Worm (Caenorhabditis elegans) whole organism, L3 larva: ENCODE results near the gene T01G5.6.

Source experiments
- ZK546.5 ChIP-seq: sonication (generic microtip); optimal IDR thresholded peaks from 2 replicates; lab custom pipeline; 2017; ENCODE audit warnings: missing biosample characterization, missing genetic modification characterization
- ama-1 ChIP-seq: fragments of 150-350 bp; optimal IDR thresholded peaks from 2 replicates; lab custom pipeline; 2018
- fkh-10 ChIP-seq: sonication (generic microtip); optimal IDR thresholded peaks from 2 replicates; lab custom pipeline; 2017; ENCODE audit warnings: missing biosample characterization, missing genetic modification reagents, missing genetic modification characterization
- fos-1 ChIP-seq: fragments of 150-350 bp; optimal IDR thresholded peaks from 2 replicates; lab custom pipeline; 2014; ENCODE audit warnings: missing biosample characterization, missing genetic modification characterization
- jun-1 ChIP-seq: fragments of 150-350 bp; optimal IDR thresholded peaks from 2 replicates; lab custom pipeline; 2014; ENCODE audit warnings: missing biosample characterization, missing genetic modification reagents, missing genetic modification characterization
- lin-15B ChIP-seq: fragments of 150-350 bp; optimal IDR thresholded peaks from 2 replicates; lab custom pipeline; 2014; ENCODE audit warnings: missing biosample characterization, missing genetic modification characterization
- lsy-12 ChIP-seq: sonication (generic microtip); optimal IDR thresholded peaks from 2 replicates; lab custom pipeline; 2016; ENCODE audit warnings: mild to moderate bottlenecking, missing genetic modification characterization, missing compliant biosample characterization
- nhr-23 ChIP-seq: fragments of 150-350 bp; optimal IDR thresholded peaks from 2 replicates; lab custom pipeline; 2014; ENCODE audit warnings: missing biosample characterization, missing genetic modification reagents, missing genetic modification characterization
- nhr-237 ChIP-seq: fragments of 150-350 bp; optimal IDR thresholded peaks from 2 replicates; lab custom pipeline; 2014; ENCODE audit warnings: missing biosample characterization, missing genetic modification characterization
- nhr-28 ChIP-seq: fragments of 150-350 bp; optimal IDR thresholded peaks from 2 replicates; lab custom pipeline; 2014; ENCODE audit warnings: missing biosample characterization, missing genetic modification characterization
- snpc-4 ChIP-seq: fragments of 150-350 bp; optimal IDR thresholded peaks from 2 replicates; lab custom pipeline; 2014; ENCODE audit warnings: missing biosample characterization, missing genetic modification characterization
- tbx-2 ChIP-seq: sonication (generic microtip); optimal IDR thresholded peaks from 2 replicates; lab custom pipeline; 2016; ENCODE audit warnings: mild to moderate bottlenecking, missing genetic modification characterization, missing compliant biosample characterization
- unc-62 ChIP-seq: fragments of 150-350 bp; sonication (generic microtip); optimal IDR thresholded peaks from 4 replicates; lab custom pipeline; 2014; ENCODE audit warnings: missing biosample characterization, missing genetic modification reagents, missing genetic modification characterization
- ztf-11 ChIP-seq: fragments of 150-350 bp; optimal IDR thresholded peaks from 2 replicates; lab custom pipeline; 2014; ENCODE audit warnings: missing biosample characterization, missing genetic modification characterization

- TF ChIP-seq nhr-23 (tag; lab: Kevin White, UChicago) (no peak), tbx-2 (no peak), jun-1 (tag; lab: Kevin White, UChicago) (no peak), nhr-28 (tag; lab: Kevin White, UChicago) (no peak), nhr-237 (tag; lab: Kevin White, UChicago) (no peak), ztf-11 (no peak), lin-15B (no peak), ZK546.5 (tag; lab: Kevin White, UChicago) (no peak), snpc-4 (tag; lab: Kevin White, UChicago) (no peak), unc-62 (GFP tag; lab: Kevin White, UChicago) (no peak), fos-1 (tag; lab: Kevin White, UChicago) (no peak), lsy-12 (no peak), ama-1 (lab: Kevin White, UChicago) (no peak), fkh-10 (GFP tag; lab: Kevin White, UChicago) (no peak)
Measured at ce11 chrV:15150176-15150575, 36.3 kb upstream of the T01G5.6 start.
